Worm (Caenorhabditis elegans): Measurements from ENCODE around the gene H40L08.2.

Gene H40L08.2

DNA sequence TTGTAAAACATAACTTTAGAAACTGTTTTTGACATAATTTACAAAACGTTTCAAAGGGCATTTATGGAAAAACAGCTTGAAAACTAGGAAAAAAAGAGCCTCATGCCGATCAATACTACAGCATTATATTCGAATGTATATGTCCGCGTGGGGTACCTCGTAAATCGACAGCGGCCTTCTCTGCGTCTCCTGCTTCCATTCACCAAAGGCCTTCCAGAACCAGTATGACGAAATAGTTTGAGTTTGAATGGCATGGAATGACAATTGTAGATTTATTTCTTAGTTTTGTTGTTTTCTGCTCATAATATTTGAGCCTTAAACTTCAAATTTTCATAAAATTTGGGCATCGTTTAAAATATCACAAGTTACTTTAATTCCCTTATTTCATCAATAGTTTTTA, 32.1 kb downstream of the H40L08.2 start:
- peak; percentile 9 for TF ChIP-seq rnt-1 (tag; optimal IDR thresholded peaks at IDR 0.05)
- no peak for TF ChIP-seq lsy-2 (tag; optimal IDR thresholded peaks at IDR 0.05)
- no peak for TF ChIP-seq dsc-1 (tag; optimal IDR thresholded peaks at IDR 0.05)
- TF ChIP-seq unc-130 (tag; optimal IDR thresholded peaks at IDR 0.05), result no peak
- TF ChIP-seq sox-4 (tag; optimal IDR thresholded peaks at IDR 0.05), result no peak
- no peak for TF ChIP-seq irx-1 (tag; optimal IDR thresholded peaks at IDR 0.05)
- TF ChIP-seq lir-3 (tag; optimal IDR thresholded peaks at IDR 0.05; ENCODE audit: poor library complexity), result no peak
- no peak for TF ChIP-seq mab-9 (GFP tag; IDR thresholded peaks at IDR 0.05)
- no peak for TF ChIP-seq nhr-85 (tag)
- no peak for TF ChIP-seq C34B4.2 (tag; optimal IDR thresholded peaks at IDR 0.05)
- TF ChIP-seq mef-2 (tag; optimal IDR thresholded peaks at IDR 0.05), result no peak
- TF ChIP-seq unc-98 (GFP tag; IDR thresholded peaks at IDR 0.05), result no peak
- TF ChIP-seq Y116A8C.19 (tag; optimal IDR thresholded peaks at IDR 0.05; ENCODE audit: borderline replicate concordance), result no peak
- TF ChIP-seq dpl-1 (GFP tag; optimal IDR thresholded peaks at IDR 0.05), result no peak
- TF ChIP-seq ceh-82 (tag; optimal IDR thresholded peaks at IDR 0.05), result peak in 1 of 3 experiments; percentile 1
- peak; percentile 47 for TF ChIP-seq lin-14 (GFP tag; optimal IDR thresholded peaks at IDR 0.05)
- TF ChIP-seq egl-27 (tag; optimal IDR thresholded peaks at IDR 0.05), result no peak
- no peak for TF ChIP-seq efl-3 (GFP tag; optimal IDR thresholded peaks at IDR 0.05)
- no peak for TF ChIP-seq nhr-12 (tag; optimal IDR thresholded peaks at IDR 0.05)
- no peak for TF ChIP-seq blmp-1 (tag; optimal IDR thresholded peaks at IDR 0.05)
- no peak for TF ChIP-seq sptf-1 (tag; optimal IDR thresholded peaks at IDR 0.05)
- TF ChIP-seq alr-1 (tag; optimal IDR thresholded peaks at IDR 0.05; ENCODE audit: borderline replicate concordance), result no peak
- peak; percentile 13 for TF ChIP-seq zip-4 (GFP tag; optimal IDR thresholded peaks at IDR 0.05)
- no peak for TF ChIP-seq ceh-63 (GFP tag; optimal IDR thresholded peaks at IDR 0.05)
- peak; percentile 49 for TF ChIP-seq skn-1 (tag; optimal IDR thresholded peaks at IDR 0.05)
- TF ChIP-seq fkh-10 (GFP tag; optimal IDR thresholded peaks at IDR 0.05), result no peak
- peak; percentile 15 for TF ChIP-seq nhr-71 (tag; optimal IDR thresholded peaks at IDR 0.05)
- TF ChIP-seq mep-1 (tag; optimal IDR thresholded peaks at IDR 0.05), result peak; percentile 1
- no peak for TF ChIP-seq fkh-8 (tag; optimal IDR thresholded peaks at IDR 0.05)
- no peak for TF ChIP-seq unc-86 (tag; optimal IDR thresholded peaks at IDR 0.05)
- TF ChIP-seq tbx-2 (tag; optimal IDR thresholded peaks at IDR 0.05), result no peak

DNA sequence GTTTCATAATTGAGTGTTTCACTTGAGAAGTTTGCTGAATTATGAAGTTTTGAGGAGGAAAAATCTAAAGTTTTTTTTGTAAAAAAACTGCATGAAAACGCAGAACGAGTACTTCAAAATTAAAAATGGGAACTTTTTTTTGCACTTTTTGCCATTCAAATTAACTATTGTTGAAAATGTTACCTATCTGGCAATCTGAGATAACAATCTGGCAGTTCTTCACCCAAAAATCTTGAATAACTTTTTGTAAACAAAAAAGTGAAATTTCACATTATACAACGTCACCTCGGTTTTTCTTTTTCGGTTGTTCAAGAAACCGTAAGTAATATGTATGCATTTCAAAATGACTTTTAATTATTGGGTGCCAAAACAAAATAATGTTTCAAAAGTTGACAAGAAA, 35.0 kb downstream of the H40L08.2 start:
- TF ChIP-seq alr-1 (tag; optimal IDR thresholded peaks at IDR 0.05; ENCODE audit: borderline replicate concordance) (no peak), blmp-1 (tag; optimal IDR thresholded peaks at IDR 0.05) (peak; percentile 23), nhr-85 (tag) (peak; percentile 64), lin-14 (GFP tag; optimal IDR thresholded peaks at IDR 0.05) (peak; percentile 31)

DNA sequence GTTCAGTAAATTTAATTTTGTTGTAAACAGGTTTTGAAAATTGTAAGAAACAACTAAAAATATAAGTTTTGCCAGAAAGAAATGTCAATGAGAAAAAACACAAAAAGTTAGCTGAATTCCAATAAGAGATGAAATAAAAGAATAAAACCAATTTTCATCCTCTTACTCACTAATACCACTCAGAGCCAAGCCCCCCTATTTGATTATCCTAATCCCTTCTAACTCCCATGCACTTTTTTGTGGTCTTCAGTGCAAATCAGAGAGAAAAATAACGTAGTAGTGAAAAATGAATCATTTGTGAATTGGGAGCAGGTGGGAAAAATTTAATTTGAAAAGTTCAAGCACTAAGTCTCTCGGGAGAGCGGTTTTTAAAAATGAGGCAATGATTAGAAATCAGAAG, 36.2 kb downstream of the H40L08.2 start:
- TF ChIP-seq C16A3.4 (tag; optimal IDR thresholded peaks at IDR 0.05) (no peak), ceh-90 (tag; optimal IDR thresholded peaks at IDR 0.05) (no peak), rnt-1 (tag; optimal IDR thresholded peaks at IDR 0.05) (no peak), unc-86 (tag; optimal IDR thresholded peaks at IDR 0.05) (no peak), fkh-8 (tag; optimal IDR thresholded peaks at IDR 0.05) (peak; percentile 9)

DNA sequence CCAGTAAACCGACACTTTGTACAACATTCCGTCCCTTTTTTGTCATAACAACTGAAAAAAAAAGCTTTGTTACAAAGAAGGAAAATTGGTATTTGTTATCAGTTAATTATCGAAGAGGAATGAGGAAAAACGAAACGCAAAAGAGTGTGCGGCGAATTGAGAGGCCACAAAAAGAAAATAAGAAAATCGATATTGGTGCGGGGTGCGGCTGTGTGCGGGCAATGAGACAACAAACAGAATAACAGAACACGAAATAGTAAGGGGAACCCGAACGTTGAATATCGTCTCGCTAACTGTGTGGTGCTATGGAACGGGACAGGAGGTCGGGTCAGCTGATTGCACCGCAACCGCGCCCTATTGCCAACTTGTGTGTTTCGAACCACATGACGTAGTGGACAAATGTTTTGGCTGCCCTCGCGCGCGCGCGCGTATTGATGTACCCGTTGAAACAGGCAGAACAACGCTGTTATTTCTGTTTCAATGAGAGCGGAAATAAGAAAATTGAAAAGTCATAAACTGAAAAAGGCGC, 36.9 kb downstream of the H40L08.2 start, which contains the start of gene C18B12.4:
Gene C18B12.4 (minus strand): TSS at position 51 of the 529 bp plus-strand sequence.
- TF ChIP-seq nhr-47 (tag; optimal IDR thresholded peaks at IDR 0.05), result peak; percentile 77
- TF ChIP-seq nhr-20 (tag; optimal IDR thresholded peaks at IDR 0.05), result peak; percentile 92
- no peak for TF ChIP-seq hpl-2 (GFP tag; optimal IDR thresholded peaks at IDR 0.05)
- TF ChIP-seq efl-3 (GFP tag; optimal IDR thresholded peaks at IDR 0.05), result no peak
- no peak for TF ChIP-seq ceh-90 (tag; optimal IDR thresholded peaks at IDR 0.05)
- no peak for TF ChIP-seq zip-4 (GFP tag; optimal IDR thresholded peaks at IDR 0.05)
- TF ChIP-seq lir-3 (tag; optimal IDR thresholded peaks at IDR 0.05; ENCODE audit: poor library complexity), result peak; percentile 54
- TF ChIP-seq snu-23 (GFP tag; optimal IDR thresholded peaks at IDR 0.05), result peak; percentile 94
- no peak for TF ChIP-seq ces-1 (GFP tag; optimal IDR thresholded peaks at IDR 0.05)
- TF ChIP-seq unc-62 (GFP tag; optimal IDR thresholded peaks at IDR 0.05), result no peak
- peak; percentile 25 for TF ChIP-seq egl-13 (tag; optimal IDR thresholded peaks at IDR 0.05)
- peak; percentile 89 for TF ChIP-seq vab-15 (tag; optimal IDR thresholded peaks at IDR 0.05)
- TF ChIP-seq tbx-2 (tag; optimal IDR thresholded peaks at IDR 0.05), result peak; percentile 86
- peak; percentile 91 for TF ChIP-seq C16A3.4 (tag; optimal IDR thresholded peaks at IDR 0.05)
- TF ChIP-seq swsn-7 (tag; optimal IDR thresholded peaks at IDR 0.05), result peak; percentile 78
- peak; percentile 77 for TF ChIP-seq mep-1 (tag; optimal IDR thresholded peaks at IDR 0.05)
- peak; percentile 93 for TF ChIP-seq lin-13 (GFP tag; optimal IDR thresholded peaks at IDR 0.05)
- TF ChIP-seq skn-1 (tag; optimal IDR thresholded peaks at IDR 0.05), result peak; percentile 93
- TF ChIP-seq elt-2 (tag; optimal IDR thresholded peaks at IDR 0.05), result peak; percentile 23
- peak; percentile 85 for TF ChIP-seq fkh-8 (tag; optimal IDR thresholded peaks at IDR 0.05)
- TF ChIP-seq nhr-90 (tag; optimal IDR thresholded peaks at IDR 0.05; ENCODE audit: poor library complexity), result peak; percentile 73
- peak; percentile 59; the same call in 1 of the 2 replicates for TF ChIP-seq mab-9 (GFP tag; IDR thresholded peaks at IDR 0.05)
- TF ChIP-seq nhr-12 (tag; optimal IDR thresholded peaks at IDR 0.05), result no peak

Data from whole organism, L1 larva.